Fruit fly (Drosophila melanogaster) whole organism, embryonic: ENCODE data around the gene eIF4G2.

Source experiments
- ATbp ChIP-seq: fragments of 200-800 bp; sonication (Bioruptor generic); optimal IDR thresholded peaks from 2 replicates; lab custom pipeline; 2017; ENCODE audit warnings: missing biosample characterization, mild to moderate bottlenecking, missing genetic modification characterization, missing genetic modification reagents
- BtbVII ChIP-seq: fragments of 200-800 bp; sonication (Bioruptor generic); optimal IDR thresholded peaks from 3 replicates; lab custom pipeline; 2017; ENCODE audit warnings: missing biosample characterization, mild to moderate bottlenecking, missing genetic modification characterization
- CG1024 ChIP-seq: fragments of 200-800 bp; sonication (Bioruptor generic); IDR thresholded peaks from 2 replicates; pipeline ENCODE4 v1.3.6; 2022; ENCODE audit warnings: missing biosample characterization, missing genetic modification characterization
- CG11247 ChIP-seq: fragments of 200-800 bp; sonication (Bioruptor generic); IDR thresholded peaks from 2 replicates; pipeline ENCODE4 v1.3.6; 2022; ENCODE audit warnings: missing biosample characterization, missing genetic modification characterization
- CG11398 ChIP-seq: fragments of 200-800 bp; sonication (Bioruptor generic); optimal IDR thresholded peaks from 2 replicates; lab custom pipeline; 2016; ENCODE audit warnings: missing biosample characterization, missing genetic modification characterization
- CG11456 ChIP-seq: fragments of 200-800 bp; sonication (Bioruptor generic); IDR thresholded peaks from 3 replicates; pipeline ENCODE4 v1.3.6; 2022; ENCODE audit warnings: missing biosample characterization, missing genetic modification characterization
- CG11560 ChIP-seq: fragments of 200-800 bp; sonication (Bioruptor generic); IDR thresholded peaks from 3 replicates; pipeline ENCODE4 v1.3.6; 2022; ENCODE audit warnings: missing biosample characterization, missing genetic modification characterization
- CG12299 ChIP-seq: fragments of 200-800 bp; sonication (Bioruptor generic); optimal IDR thresholded peaks from 2 replicates; lab custom pipeline; 2018; ENCODE audit warnings: missing biosample characterization, mild to moderate bottlenecking, missing genetic modification characterization
- CG1233 ChIP-seq: fragments of 200-800 bp; sonication (Bioruptor generic); optimal IDR thresholded peaks from 4 replicates; lab custom pipeline; 2018; ENCODE audit warnings: missing biosample characterization, mild to moderate bottlenecking, missing genetic modification characterization
- CG13123 ChIP-seq: fragments of 200-800 bp; sonication (Bioruptor generic); optimal IDR thresholded peaks from 2 replicates; lab custom pipeline; 2016; ENCODE audit warnings: missing biosample characterization, missing genetic modification characterization
- CG13624 ChIP-seq: fragments of 200-800 bp; sonication (Bioruptor generic); optimal IDR thresholded peaks from 2 replicates; lab custom pipeline; 2016; ENCODE audit warnings: missing biosample characterization, missing genetic modification characterization
- CG14710 ChIP-seq: fragments of 200-800 bp; sonication (Bioruptor generic); optimal IDR thresholded peaks from 3 replicates; lab custom pipeline; 2019; ENCODE audit warnings: missing biosample characterization, mild to moderate bottlenecking, missing genetic modification characterization, moderate library complexity
- CG15479 ChIP-seq: fragments of 200-800 bp; sonication (Bioruptor generic); optimal IDR thresholded peaks from 3 replicates; lab custom pipeline; 2019; ENCODE audit warnings: missing biosample characterization, mild to moderate bottlenecking, missing genetic modification characterization, moderate library complexity
- CG17802 ChIP-seq: fragments of 200-800 bp; sonication (Bioruptor generic); optimal IDR thresholded peaks from 2 replicates; lab custom pipeline; 2018; ENCODE audit warnings: missing biosample characterization, mild to moderate bottlenecking, missing genetic modification characterization, moderate library complexity
- CG18476 ChIP-seq: fragments of 200-800 bp; sonication (Bioruptor generic); optimal IDR thresholded peaks from 2 replicates; lab custom pipeline; 2016; ENCODE audit warnings: missing biosample characterization, mild to moderate bottlenecking, missing genetic modification characterization
- CG18764 ChIP-seq: fragments of 200-800 bp; sonication (Bioruptor generic); optimal IDR thresholded peaks from 3 replicates; lab custom pipeline; 2016; ENCODE audit warnings: missing biosample characterization, missing genetic modification characterization
- CG2116 ChIP-seq: fragments of 200-800 bp; sonication (Bioruptor generic); optimal IDR thresholded peaks from 3 replicates; lab custom pipeline; 2018; ENCODE audit warnings: missing biosample characterization, mild to moderate bottlenecking, missing genetic modification characterization
- CG2202 ChIP-seq: fragments of 200-800 bp; sonication (Bioruptor generic); optimal IDR thresholded peaks from 2 replicates; lab custom pipeline; 2018; ENCODE audit warnings: missing biosample characterization, mild to moderate bottlenecking, missing genetic modification characterization
- CG30431 ChIP-seq: fragments of 200-800 bp; sonication (Bioruptor generic); optimal IDR thresholded peaks from 2 replicates; lab custom pipeline; 2017; ENCODE audit warnings: missing biosample characterization, missing genetic modification characterization
- CG3847 ChIP-seq: fragments of 200-800 bp; sonication (Bioruptor generic); IDR thresholded peaks from 2 replicates; pipeline ENCODE4 v1.3.6; 2022; ENCODE audit warnings: missing biosample characterization, missing genetic modification characterization
- CG4730 ChIP-seq: fragments of 200-800 bp; sonication (Bioruptor generic); IDR thresholded peaks from 2 replicates; pipeline ENCODE4 v1.3.6; 2022; ENCODE audit warnings: missing biosample characterization, missing genetic modification characterization
- CG6654 ChIP-seq: fragments of 200-800 bp; sonication (Bioruptor generic); optimal IDR thresholded peaks from 2 replicates; lab custom pipeline; 2017; ENCODE audit warnings: missing biosample characterization, mild to moderate bottlenecking, missing genetic modification characterization
- CG7271 ChIP-seq: fragments of 200-800 bp; sonication (Bioruptor generic); optimal IDR thresholded peaks from 2 replicates; lab custom pipeline; 2018; ENCODE audit warnings: missing biosample characterization, mild to moderate bottlenecking, missing genetic modification characterization, moderate library complexity
- CG8944 ChIP-seq: fragments of 200-800 bp; sonication (Bioruptor generic); optimal IDR thresholded peaks from 3 replicates; lab custom pipeline; 2016; ENCODE audit warnings: missing biosample characterization, missing genetic modification characterization
- CkIIα-i1 ChIP-seq: fragments of 200-800 bp; sonication (Bioruptor generic); IDR thresholded peaks from 2 replicates; pipeline ENCODE4 v1.3.6; 2022; ENCODE audit warnings: missing biosample characterization, missing genetic modification characterization
- Dp ChIP-seq: fragments of 200-800 bp; sonication (Bioruptor generic); optimal IDR thresholded peaks from 2 replicates; lab custom pipeline; 2018; ENCODE audit warnings: missing biosample characterization, mild to moderate bottlenecking, missing genetic modification characterization, moderate library complexity
- Ets65A ChIP-seq: fragments of 200-800 bp; sonication (Bioruptor generic); peaks from one replicate; lab custom pipeline; 2016; ENCODE audit warnings: missing biosample characterization, missing genetic modification characterization
- Hmx ChIP-seq: fragments of 200-800 bp; sonication (Bioruptor generic); optimal IDR thresholded peaks from 2 replicates; lab custom pipeline; 2016; ENCODE audit warnings: missing biosample characterization, missing genetic modification characterization
- Hr3 ChIP-seq: fragments of 200-800 bp; sonication (Bioruptor generic); optimal IDR thresholded peaks from 3 replicates; lab custom pipeline; 2016; ENCODE audit warnings: missing biosample characterization, missing genetic modification characterization
- Rfx ChIP-seq: fragments of 200-800 bp; sonication (Bioruptor generic); IDR thresholded peaks from 2 replicates; pipeline ENCODE4 v1.3.6; 2022; ENCODE audit warnings: missing biosample characterization, missing genetic modification characterization
- Stat92E ChIP-seq, 3 experiments: fragments of >200 bp in 2 of 3; fragments of 200-800 bp in 1 of 3; sonication (Bioruptor generic) in 1 of 3; optimal IDR thresholded peaks; 2 replicates each; lab custom pipeline; 2017 to 2019; ENCODE audit warnings: missing biosample characterization in 3 of 3, missing genetic modification characterization in 3 of 3, mild to moderate bottlenecking in 1 of 3, moderate library complexity in 1 of 3
- Usf ChIP-seq: fragments of 200-800 bp; sonication (Bioruptor generic); optimal IDR thresholded peaks from 2 replicates; lab custom pipeline; 2017; ENCODE audit warnings: missing genotype, missing biosample characterization, missing genetic modification characterization
- az2 ChIP-seq: fragments of 200-800 bp; sonication (Bioruptor generic); optimal IDR thresholded peaks from 3 replicates; lab custom pipeline; 2016; ENCODE audit warnings: missing biosample characterization, missing genetic modification characterization
- corto ChIP-seq: fragments of 200-800 bp; sonication (Bioruptor generic); optimal IDR thresholded peaks from 2 replicates; lab custom pipeline; 2016; ENCODE audit warnings: missing biosample characterization, mild to moderate bottlenecking, missing genetic modification characterization, moderate library complexity
- crol ChIP-seq: fragments of 200-800 bp; sonication (Bioruptor generic); IDR thresholded peaks from 2 replicates; pipeline ENCODE4 v1.3.6; 2022; ENCODE audit warnings: missing biosample characterization, missing genetic modification characterization
- ems ChIP-seq: fragments of 200-800 bp; sonication (Bioruptor generic); optimal IDR thresholded peaks from 3 replicates; lab custom pipeline; 2016; ENCODE audit warnings: missing biosample characterization, missing genetic modification characterization
- fd64A ChIP-seq: fragments of 200-800 bp; sonication (Bioruptor generic); optimal IDR thresholded peaks from 3 replicates; lab custom pipeline; 2018; ENCODE audit warnings: missing biosample characterization, mild to moderate bottlenecking, missing genetic modification characterization
- fru ChIP-seq: fragments of >200 bp; optimal IDR thresholded peaks from 2 replicates; lab custom pipeline; 2017
- ftz-f1 ChIP-seq: fragments of 200-800 bp; sonication (Bioruptor generic); optimal IDR thresholded peaks from 2 replicates; lab custom pipeline; 2016; ENCODE audit warnings: missing biosample characterization, missing genetic modification characterization
- inv ChIP-seq: fragments of 200-800 bp; sonication (Bioruptor generic); IDR thresholded peaks from 2 replicates; pipeline ENCODE4 v1.3.6; 2022; ENCODE audit warnings: missing biosample characterization, missing genetic modification characterization; ENCODE audit not compliant: partially characterized antibody
- jumu ChIP-seq: fragments of 200-800 bp; sonication (Bioruptor generic); optimal IDR thresholded peaks from 3 replicates; lab custom pipeline; 2016; ENCODE audit warnings: missing biosample characterization, missing genetic modification characterization
- maf-S ChIP-seq: fragments of 200-800 bp; sonication (Bioruptor generic); optimal IDR thresholded peaks from 2 replicates; lab custom pipeline; 2016; ENCODE audit warnings: missing biosample characterization, missing genetic modification characterization
- mam ChIP-seq: fragments of 200-800 bp; sonication (Bioruptor generic); optimal IDR thresholded peaks from 3 replicates; lab custom pipeline; 2016; ENCODE audit warnings: missing biosample characterization, missing genetic modification characterization
- odd ChIP-seq: fragments of 200-800 bp; sonication (Bioruptor generic); optimal IDR thresholded peaks from 2 replicates; lab custom pipeline; 2017; ENCODE audit warnings: missing biosample characterization, mild to moderate bottlenecking, missing genetic modification characterization
- pho ChIP-seq: fragments of 200-800 bp; sonication (Bioruptor generic); optimal IDR thresholded peaks from 2 replicates; lab custom pipeline; 2016; ENCODE audit warnings: missing biosample characterization, missing genetic modification characterization
- ro ChIP-seq: fragments of 200-800 bp; sonication (Bioruptor generic); IDR thresholded peaks from 2 replicates; pipeline ENCODE4 v1.3.6; 2022; ENCODE audit warnings: missing biosample characterization, missing genetic modification characterization
- row ChIP-seq: fragments of 200-800 bp; sonication (Bioruptor generic); IDR thresholded peaks from 3 replicates; pipeline ENCODE4 v1.3.6; 2022; ENCODE audit warnings: missing biosample characterization, missing genetic modification characterization
- sim ChIP-seq: fragments of 200-800 bp; sonication (Bioruptor generic); IDR thresholded peaks from 2 replicates; pipeline ENCODE4 v1.3.6; 2022; ENCODE audit warnings: missing biosample characterization, missing genetic modification characterization
- slou ChIP-seq: fragments of 200-800 bp; sonication (Bioruptor generic); optimal IDR thresholded peaks from 3 replicates; lab custom pipeline; 2016; ENCODE audit warnings: missing biosample characterization, missing genetic modification characterization
- ttk ChIP-seq: fragments of 200-800 bp; sonication (Bioruptor generic); IDR thresholded peaks from 2 replicates; pipeline ENCODE4 v2.1.2; 2022; ENCODE audit warnings: missing biosample characterization, missing genetic modification characterization
- zfh2 ChIP-seq: fragments of 200-800 bp; sonication (Bioruptor generic); optimal IDR thresholded peaks from 2 replicates; lab custom pipeline; 2016; ENCODE audit warnings: missing biosample characterization, missing genetic modification characterization

The eIF4G2 gene

DNA sequence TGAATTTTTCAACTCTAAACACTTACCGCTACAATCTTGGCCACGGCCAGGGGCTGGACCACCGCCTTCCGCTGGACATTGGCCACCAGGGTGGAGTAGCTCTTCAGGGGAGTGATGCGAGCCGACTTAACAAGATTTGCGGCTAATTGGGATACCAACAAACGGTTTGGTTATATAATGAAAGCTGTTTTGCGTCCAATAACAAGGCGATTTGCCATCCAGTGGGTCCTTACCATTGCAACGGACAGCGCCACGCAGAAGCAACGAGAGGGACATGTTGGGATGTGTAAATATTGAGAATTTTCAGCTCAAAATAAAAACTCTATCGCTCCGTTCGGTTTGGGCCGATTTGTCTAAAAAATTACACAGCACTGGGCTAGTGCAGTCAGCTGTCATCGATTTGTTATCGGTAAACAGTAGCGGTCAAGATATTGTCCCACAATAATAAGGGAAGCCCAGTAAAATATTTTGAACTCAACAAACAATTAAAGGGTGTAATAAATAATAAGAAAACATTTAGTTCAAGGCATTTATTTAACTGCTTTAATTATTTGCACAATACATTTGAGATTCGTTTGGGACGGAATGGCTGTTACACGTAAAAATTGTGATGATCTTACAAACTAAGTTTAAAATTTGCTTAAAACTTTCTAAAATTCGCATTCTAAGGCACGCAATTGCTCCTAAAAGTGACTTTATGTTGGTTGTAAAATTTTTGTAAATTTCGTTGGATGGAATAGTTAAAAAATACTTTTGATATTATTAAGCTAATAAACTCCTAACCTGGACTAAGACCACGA, 58.6 kb downstream of the eIF4G2 start, which contains the start of gene SdhD (continued):
- TF ChIP-seq CkIIα-i1 (GFP tag; lab: Robert Waterston, UW) = no peak
- no peak for TF ChIP-seq ttk (GFP tag; lab: Robert Waterston, UW)
- TF ChIP-seq az2 (GFP tag; lab: Kevin White, UChicago) = no peak
- TF ChIP-seq CG18476 (GFP tag; lab: Kevin White, UChicago) = no peak
- no peak for TF ChIP-seq ro
- TF ChIP-seq slou (GFP tag; lab: Kevin White, UChicago) = no peak
- TF ChIP-seq CG6654 (GFP tag; lab: Kevin White, UChicago) = no peak
- TF ChIP-seq row (GFP tag; lab: Robert Waterston, UW) = peak; percentile 21; the same call in 1 of the 3 replicates
- no peak for TF ChIP-seq CG11456 (GFP tag; lab: Robert Waterston, UW)
- no peak for TF ChIP-seq pho (GFP tag; lab: Kevin White, UChicago)
- no peak for TF ChIP-seq fru
- peak; percentile 29 for TF ChIP-seq Dp (GFP tag; lab: Kevin White, UChicago)
- no peak for TF ChIP-seq CG15479 (GFP tag; lab: Kevin White, UChicago)
- no peak for TF ChIP-seq corto (GFP tag; lab: Kevin White, UChicago)
- peak; percentile 35; the same call in 1 of the 2 replicates for TF ChIP-seq Rfx (GFP tag; lab: Robert Waterston, UW)
- peak; percentile 20 for TF ChIP-seq jumu
- peak; percentile 47 for TF ChIP-seq mam
- TF ChIP-seq Stat92E (GFP tag; optimal IDR thresholded peaks at IDR 0.05; lab: Kevin White, UChicago) = no peak
- no peak for TF ChIP-seq Hr3 (GFP tag; lab: Kevin White, UChicago)
- TF ChIP-seq CG7271 = no peak
- TF ChIP-seq CG11560 = no peak
- no peak for TF ChIP-seq CG1024
- no peak for TF ChIP-seq CG18764 (GFP tag; lab: Kevin White, UChicago)
- TF ChIP-seq CG30431 (GFP tag; lab: Kevin White, UChicago) = no peak
- peak; percentile 74 for TF ChIP-seq Ets65A (GFP tag; lab: Kevin White, UChicago)
- peak; percentile 53 for TF ChIP-seq zfh2 (GFP tag; lab: Kevin White, UChicago)
- no peak for TF ChIP-seq Usf (GFP tag; lab: Kevin White, UChicago)
- TF ChIP-seq CG14710 (tag; lab: Kevin White, UChicago) = peak; percentile 16
- no peak for TF ChIP-seq fd64A (GFP tag; lab: Kevin White, UChicago)
- TF ChIP-seq CG4730 = no peak
- peak; percentile 40 for TF ChIP-seq ems
- no peak for TF ChIP-seq inv (GFP tag; lab: Robert Waterston, UW)
- TF ChIP-seq ftz-f1 (GFP tag; lab: Kevin White, UChicago) = no peak
- no peak for TF ChIP-seq BtbVII (GFP tag; lab: Kevin White, UChicago)
- TF ChIP-seq sim (GFP tag; lab: Robert Waterston, UW) = no peak
- TF ChIP-seq CG1233 (GFP tag; lab: Kevin White, UChicago) = peak; percentile 14
- no peak for TF ChIP-seq CG11398 (GFP tag; lab: Kevin White, UChicago)
- TF ChIP-seq CG17802 = no peak
- no peak for TF ChIP-seq CG12299
- TF ChIP-seq CG2116 = peak; percentile 21
- TF ChIP-seq CG13624 (GFP tag; lab: Kevin White, UChicago) = peak; percentile 15
- no peak for TF ChIP-seq CG13123 (GFP tag; lab: Kevin White, UChicago)
- TF ChIP-seq CG11247 (GFP tag; lab: Robert Waterston, UW) = no peak
- no peak for TF ChIP-seq CG2202
- no peak for TF ChIP-seq odd (GFP tag; lab: Kevin White, UChicago)
- TF ChIP-seq crol = no peak
- no peak for TF ChIP-seq ATbp
- no peak for TF ChIP-seq CG8944 (GFP tag; lab: Kevin White, UChicago)
- TF ChIP-seq maf-S (GFP tag; lab: Kevin White, UChicago) = no peak
- TF ChIP-seq CG3847 (GFP tag; lab: Robert Waterston, UW) = 0 out of 2 replicates have a peak, but pooled peaks have one; percentile 25
- no peak for TF ChIP-seq Hmx (GFP tag; lab: Kevin White, UChicago)
